Fruit fly (Drosophila melanogaster): ENCODE measurements around the gene Mst27D.

DNA sequence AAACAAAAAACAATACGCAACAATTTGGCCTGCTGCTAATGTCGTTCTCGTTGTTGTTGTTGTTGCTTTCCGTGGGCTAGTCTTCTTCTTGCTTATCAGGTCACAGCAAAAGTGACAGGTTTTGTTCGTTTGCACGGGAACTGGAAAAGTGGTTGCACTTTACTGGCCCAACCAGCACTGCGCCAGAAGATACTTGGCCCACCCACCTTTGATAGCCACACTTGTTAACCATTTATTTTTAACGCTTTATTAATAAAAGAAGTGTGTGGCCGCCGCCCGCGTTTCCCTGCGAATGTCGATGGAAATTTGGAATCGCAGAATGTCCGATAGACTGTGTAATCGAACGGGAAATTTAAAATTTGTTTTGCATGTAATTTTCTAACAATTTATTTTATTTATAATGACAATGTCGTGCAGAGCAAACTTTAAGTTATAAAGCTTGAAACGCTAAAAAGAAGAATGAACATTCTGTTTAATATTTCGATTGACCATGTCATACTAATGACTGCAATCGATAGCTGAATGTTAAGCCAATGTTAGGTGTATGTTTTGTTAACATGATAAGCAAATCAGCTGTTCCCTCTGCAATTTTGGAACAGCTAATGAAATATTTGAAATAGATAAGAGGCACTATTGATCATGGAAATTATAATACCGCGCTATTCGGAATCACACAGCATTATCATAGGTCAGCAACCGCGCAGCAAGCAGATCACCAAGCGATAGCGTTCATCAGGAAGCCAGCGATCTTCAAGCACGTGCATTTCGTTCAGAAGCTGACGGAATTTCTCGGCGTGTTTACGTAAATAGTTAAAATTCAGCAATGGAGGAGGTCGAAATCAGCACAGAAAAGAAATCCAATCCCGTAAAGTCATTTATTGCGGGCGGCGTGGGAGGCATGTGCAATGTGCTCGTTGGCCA lies 33.4 kb downstream of the Mst27D start, which contains the start of the genes CG31908 and MME1:
- peak; percentile 12 for TF ChIP-seq gfzf (GFP tag; optimal IDR thresholded peaks at IDR 0.05)
- TF ChIP-seq amos (GFP tag; IDR thresholded peaks at IDR 0.05; ENCODE audit: partially characterized antibody): peak; percentile 60
- TF ChIP-seq caup (GFP tag; optimal IDR thresholded peaks at IDR 0.05; ENCODE audit: severe bottlenecking): no peak
- 0 out of 2 replicates have a peak, but pooled peaks have one; percentile 28 for TF ChIP-seq ranshi (GFP tag; IDR thresholded peaks at IDR 0.05)
- no peak for TF ChIP-seq dimm (GFP tag; IDR thresholded peaks at IDR 0.05)
- TF ChIP-seq CG18619 (GFP tag; optimal IDR thresholded peaks at IDR 0.05): no peak
- TF ChIP-seq h (optimal IDR thresholded peaks at IDR 0.05): no peak
- TF ChIP-seq Neu2 (GFP tag; optimal IDR thresholded peaks at IDR 0.05; ENCODE audit: borderline replicate concordance): no peak
- TF ChIP-seq gsb-n (tag; optimal IDR thresholded peaks at IDR 0.05): peak; percentile 17
- TF ChIP-seq lab (GFP tag; optimal IDR thresholded peaks at IDR 0.05): peak; percentile 20

All from whole organism, embryonic.